Fruit fly (Drosophila melanogaster) whole organism, embryonic: ENCODE measurements around the gene CG10589.
A peak's percentile ranks its signal among the peaks of the same experiment; 100 is the strongest.

ENCODE experiments used
- ATbp ChIP-seq: fragments of 200-800 bp; sonication (Bioruptor generic); optimal IDR thresholded peaks from 2 replicates; lab custom pipeline; 2017; ENCODE audit warnings: missing biosample characterization, mild to moderate bottlenecking, missing genetic modification characterization, missing genetic modification reagents
- Bteb2 ChIP-seq: fragments of 200-800 bp; sonication (Bioruptor generic); optimal IDR thresholded peaks from 2 replicates; lab custom pipeline; 2016; ENCODE audit warnings: missing biosample characterization, missing genetic modification characterization
- CG10274 ChIP-seq: fragments of 200-800 bp; sonication (Bioruptor generic); optimal IDR thresholded peaks from 3 replicates; lab custom pipeline; 2017; ENCODE audit warnings: missing biosample characterization, mild to moderate bottlenecking, missing genetic modification characterization
- CG12236 ChIP-seq: fragments of 200-800 bp; sonication (Bioruptor generic); optimal IDR thresholded peaks from 2 replicates; lab custom pipeline; 2016; ENCODE audit warnings: missing biosample characterization, missing genetic modification characterization
- CG12299 ChIP-seq: fragments of 200-800 bp; sonication (Bioruptor generic); optimal IDR thresholded peaks from 2 replicates; lab custom pipeline; 2018; ENCODE audit warnings: missing biosample characterization, mild to moderate bottlenecking, missing genetic modification characterization
- CG14710 ChIP-seq: fragments of 200-800 bp; sonication (Bioruptor generic); optimal IDR thresholded peaks from 3 replicates; lab custom pipeline; 2019; ENCODE audit warnings: missing biosample characterization, mild to moderate bottlenecking, missing genetic modification characterization, moderate library complexity
- CG1529 ChIP-seq: fragments of 200-800 bp; sonication (Bioruptor generic); optimal IDR thresholded peaks from 3 replicates; lab custom pipeline; 2018; ENCODE audit warnings: missing biosample characterization, missing genetic modification characterization
- CG15601 ChIP-seq: fragments of 200-800 bp; sonication (Bioruptor generic); optimal IDR thresholded peaks from 3 replicates; lab custom pipeline; 2019; ENCODE audit warnings: missing biosample characterization, mild to moderate bottlenecking, missing genetic modification characterization, moderate library complexity
- CG1603 ChIP-seq: fragments of 200-800 bp; sonication (Bioruptor generic); optimal IDR thresholded peaks from 2 replicates; lab custom pipeline; 2019; ENCODE audit warnings: missing biosample characterization, mild to moderate bottlenecking, missing genetic modification characterization, moderate library complexity
- CG1647 ChIP-seq: fragments of 200-800 bp; sonication (Bioruptor generic); optimal IDR thresholded peaks from 3 replicates; lab custom pipeline; 2016; ENCODE audit warnings: missing biosample characterization, missing genetic modification characterization
- CG17802 ChIP-seq: fragments of 200-800 bp; sonication (Bioruptor generic); optimal IDR thresholded peaks from 2 replicates; lab custom pipeline; 2018; ENCODE audit warnings: missing biosample characterization, mild to moderate bottlenecking, missing genetic modification characterization, moderate library complexity
- CG18262 ChIP-seq: fragments of 200-800 bp; optimal IDR thresholded peaks from 3 replicates; lab custom pipeline; 2019; ENCODE audit warnings: missing biosample characterization, mild to moderate bottlenecking, missing genetic modification characterization, moderate library complexity
- CG2116 ChIP-seq: fragments of 200-800 bp; sonication (Bioruptor generic); optimal IDR thresholded peaks from 3 replicates; lab custom pipeline; 2018; ENCODE audit warnings: missing biosample characterization, mild to moderate bottlenecking, missing genetic modification characterization
- CG2678 ChIP-seq: fragments of 200-800 bp; sonication (Bioruptor generic); optimal IDR thresholded peaks from 3 replicates; lab custom pipeline; 2019; ENCODE audit warnings: missing biosample characterization, mild to moderate bottlenecking, missing genetic modification characterization, moderate library complexity
- CG31388 ChIP-seq: fragments of 200-800 bp; sonication (Bioruptor generic); optimal IDR thresholded peaks from 2 replicates; lab custom pipeline; 2016; ENCODE audit warnings: missing biosample characterization, missing genetic modification characterization
- CG32772 ChIP-seq: fragments of 200-800 bp; sonication (Bioruptor generic); IDR thresholded peaks from 2 replicates; pipeline ENCODE4 v1.3.6; 2022; ENCODE audit warnings: missing biosample characterization, missing genetic modification characterization
- CG33213 ChIP-seq: fragments of 200-800 bp; sonication (Bioruptor generic); optimal IDR thresholded peaks from 3 replicates; lab custom pipeline; 2016; ENCODE audit warnings: missing biosample characterization, missing genetic modification characterization
- CG33557 ChIP-seq: fragments of 200-800 bp; sonication (Bioruptor generic); optimal IDR thresholded peaks from 2 replicates; lab custom pipeline; 2019; ENCODE audit warnings: missing biosample characterization, mild to moderate bottlenecking, missing genetic modification characterization, moderate library complexity
- CG4617 ChIP-seq: fragments of 200-800 bp; sonication (Bioruptor generic); optimal IDR thresholded peaks from 3 replicates; lab custom pipeline; 2016; ENCODE audit warnings: missing biosample characterization, missing genetic modification characterization, borderline replicate concordance
- CG4730 ChIP-seq: fragments of 200-800 bp; sonication (Bioruptor generic); IDR thresholded peaks from 2 replicates; pipeline ENCODE4 v1.3.6; 2022; ENCODE audit warnings: missing biosample characterization, missing genetic modification characterization
- CG4854 ChIP-seq: fragments of 200-800 bp; sonication (Bioruptor generic); optimal IDR thresholded peaks from 2 replicates; lab custom pipeline; 2016; ENCODE audit warnings: missing biosample characterization, missing genetic modification characterization, inconsistent platforms
- CG6254 ChIP-seq: fragments of 200-800 bp; sonication (Bioruptor generic); optimal IDR thresholded peaks from 3 replicates; lab custom pipeline; 2017; ENCODE audit warnings: mild to moderate bottlenecking, missing biosample characterization, missing genetic modification reagents, missing genetic modification characterization
- CG6791 ChIP-seq: fragments of 200-800 bp; sonication (Bioruptor generic); IDR thresholded peaks from 3 replicates; pipeline ENCODE4 v1.3.6; 2022; ENCODE audit warnings: missing biosample characterization, missing genetic modification characterization; ENCODE audit not compliant: partially characterized antibody
- CG7839 ChIP-seq: fragments of 200-800 bp; sonication (Bioruptor generic); optimal IDR thresholded peaks from 3 replicates; lab custom pipeline; 2018; ENCODE audit warnings: missing biosample characterization, mild to moderate bottlenecking, missing genetic modification characterization, moderate library complexity
- CG8924 ChIP-seq: fragments of 200-800 bp; optimal IDR thresholded peaks from 3 replicates; lab custom pipeline; 2019; ENCODE audit warnings: missing biosample characterization, mild to moderate bottlenecking, missing genetic modification characterization, moderate library complexity
- CTCF ChIP-seq: fragments of 200-800 bp; sonication (Bioruptor generic); optimal IDR thresholded peaks from 2 replicates; lab custom pipeline; 2017; ENCODE audit warnings: missing biosample characterization, mild to moderate bottlenecking, missing genetic modification characterization, moderate library complexity
- CrebB ChIP-seq: fragments of 200-800 bp; sonication (Bioruptor generic); optimal IDR thresholded peaks from 3 replicates; lab custom pipeline; 2018; ENCODE audit warnings: missing biosample characterization, mild to moderate bottlenecking, missing genetic modification characterization
- Dek ChIP-seq: fragments of 200-800 bp; sonication (Bioruptor generic); optimal IDR thresholded peaks from 3 replicates; lab custom pipeline; 2019; ENCODE audit warnings: missing biosample characterization, mild to moderate bottlenecking, missing genetic modification characterization, moderate library complexity
- HHEX ChIP-seq: fragments of 200-800 bp; sonication (Bioruptor generic); optimal IDR thresholded peaks from 3 replicates; lab custom pipeline; 2017; ENCODE audit warnings: missing biosample characterization, mild to moderate bottlenecking, missing genetic modification characterization, missing genetic modification reagents
- HLH3B ChIP-seq: fragments of 200-800 bp; sonication (Bioruptor generic); IDR thresholded peaks from 2 replicates; pipeline ENCODE4 v1.3.6; 2022; ENCODE audit warnings: missing biosample characterization, missing genetic modification characterization
- Hmr ChIP-seq: fragments of 200-800 bp; sonication (Bioruptor generic); optimal IDR thresholded peaks from 3 replicates; lab custom pipeline; 2017; ENCODE audit warnings: mild to moderate bottlenecking, missing biosample characterization, missing genetic modification reagents, missing genetic modification characterization
- Myb ChIP-seq: fragments of 200-800 bp; sonication (Bioruptor generic); optimal IDR thresholded peaks from 2 replicates; lab custom pipeline; 2016; ENCODE audit warnings: missing biosample characterization, missing genetic modification characterization
- NfI ChIP-seq: fragments of 200-800 bp; sonication (Bioruptor generic); optimal IDR thresholded peaks from 3 replicates; lab custom pipeline; 2018; ENCODE audit warnings: missing biosample characterization, mild to moderate bottlenecking, missing genetic modification characterization, moderate library complexity
- Oaz ChIP-seq: fragments of 200-800 bp; sonication (Bioruptor generic); IDR thresholded peaks from 2 replicates; pipeline ENCODE4 v1.3.6; 2022; ENCODE audit warnings: missing biosample characterization, missing genetic modification characterization
- Xrp1 ChIP-seq: fragments of 200-800 bp; sonication (Bioruptor generic); IDR thresholded peaks from 2 replicates; pipeline ENCODE4 v1.3.6; 2022; ENCODE audit warnings: missing biosample characterization, missing genetic modification characterization
- al ChIP-seq: fragments of 200-800 bp; sonication (Bioruptor generic); IDR thresholded peaks from 2 replicates; pipeline ENCODE4 v1.3.6; 2022; ENCODE audit warnings: missing biosample characterization, missing genetic modification characterization
- ara ChIP-seq: fragments of 200-800 bp; sonication (Bioruptor generic); IDR thresholded peaks from 2 replicates; pipeline ENCODE4 v1.3.6; 2022; ENCODE audit warnings: missing biosample characterization, missing genetic modification characterization
- dmrt11E ChIP-seq: fragments of 200-800 bp; sonication (Bioruptor generic); optimal IDR thresholded peaks from 3 replicates; lab custom pipeline; 2018; ENCODE audit warnings: missing biosample characterization, mild to moderate bottlenecking, missing genetic modification characterization, moderate library complexity
- dmrt99B ChIP-seq: fragments of 200-800 bp; sonication (Bioruptor generic); optimal IDR thresholded peaks from 2 replicates; lab custom pipeline; 2018; ENCODE audit warnings: missing biosample characterization, mild to moderate bottlenecking, missing genetic modification characterization, moderate library complexity
- gt ChIP-seq: fragments of 200-800 bp; sonication (Bioruptor generic); IDR thresholded peaks from 2 replicates; pipeline ENCODE4 v1.3.6; 2022; ENCODE audit warnings: missing biosample characterization, missing genetic modification characterization
- hb ChIP-seq: fragments of 200-800 bp; sonication (Bioruptor generic); IDR thresholded peaks from 3 replicates; pipeline ENCODE4 v1.3.6; 2022; ENCODE audit warnings: missing biosample characterization, missing genetic modification characterization; ENCODE audit not compliant: partially characterized antibody
- lilli ChIP-seq: fragments of 200-800 bp; sonication (Bioruptor generic); optimal IDR thresholded peaks from 3 replicates; lab custom pipeline; 2016; ENCODE audit warnings: missing biosample characterization, missing genetic modification characterization
- nerfin-1 ChIP-seq: fragments of 200-800 bp; sonication (Bioruptor generic); optimal IDR thresholded peaks from 3 replicates; lab custom pipeline; 2019; ENCODE audit warnings: missing biosample characterization, mild to moderate bottlenecking, missing genetic modification characterization, moderate library complexity
- oc ChIP-seq: fragments of 200-800 bp; sonication (Bioruptor generic); optimal IDR thresholded peaks from 2 replicates; lab custom pipeline; 2018; ENCODE audit warnings: missing biosample characterization, mild to moderate bottlenecking, missing genetic modification characterization, moderate library complexity
- p53 ChIP-seq: fragments of 200-800 bp; sonication (Bioruptor generic); optimal IDR thresholded peaks from 2 replicates; lab custom pipeline; 2016; ENCODE audit warnings: missing biosample characterization, missing genetic modification characterization
- peb ChIP-seq: fragments of 200-800 bp; sonication (Bioruptor generic); IDR thresholded peaks from 2 replicates; pipeline ENCODE4 v1.3.6; 2022; ENCODE audit warnings: missing biosample characterization, missing genetic modification characterization
- repo ChIP-seq: fragments of 200-800 bp; sonication (Bioruptor generic); optimal IDR thresholded peaks from 2 replicates; lab custom pipeline; 2016; ENCODE audit warnings: missing biosample characterization, missing genetic modification characterization
- sens-2 ChIP-seq: fragments of 200-800 bp; sonication (Bioruptor generic); IDR thresholded peaks from 2 replicates; pipeline ENCODE4 v1.3.6; 2022; ENCODE audit warnings: missing biosample characterization, missing genetic modification characterization
- tio ChIP-seq: fragments of 200-800 bp; sonication (Bioruptor generic); optimal IDR thresholded peaks from 2 replicates; lab custom pipeline; 2017; ENCODE audit warnings: missing biosample characterization, missing genetic modification characterization, inconsistent platforms
- vfl ChIP-seq: fragments of 200-800 bp; sonication (Bioruptor generic); optimal IDR thresholded peaks from 2 replicates; lab custom pipeline; 2016; ENCODE audit warnings: missing biosample characterization, missing genetic modification characterization
- zfh1 ChIP-seq: fragments of 200-800 bp; sonication (Bioruptor generic); IDR thresholded peaks from 3 replicates; pipeline ENCODE4 v1.3.6; 2022; ENCODE audit warnings: missing biosample characterization, missing genetic modification characterization

CG10589 gene

DNA sequence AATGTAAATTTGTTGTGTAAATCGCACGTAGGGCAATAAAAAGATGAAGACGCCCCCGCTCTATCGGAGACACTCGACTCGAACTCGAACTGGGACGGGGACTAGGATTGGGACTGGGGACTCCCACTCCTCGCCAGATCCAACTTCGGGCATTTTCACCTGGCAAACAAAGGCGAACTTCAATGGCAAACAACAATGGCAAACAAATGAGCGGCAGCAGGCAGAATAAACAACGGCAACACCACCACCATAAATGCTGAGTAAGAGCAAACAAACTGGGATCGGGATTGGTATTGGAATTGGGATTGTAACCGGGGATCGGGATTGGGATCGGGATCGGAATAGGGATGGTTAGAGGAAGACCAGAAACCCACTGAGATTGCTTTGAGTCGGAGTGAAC, 16.6 kb downstream of the CG10589 start (continued):
- no peak for TF ChIP-seq CG1647 (GFP tag; lab: Kevin White, UChicago)
- TF ChIP-seq CG4617 = no peak
- TF ChIP-seq repo (GFP tag; lab: Kevin White, UChicago) = peak; percentile 5
- no peak for TF ChIP-seq tio
- TF ChIP-seq hb = no peak
- TF ChIP-seq CG4854 = no peak
- no peak for TF ChIP-seq CG4730
- peak; percentile 67 for TF ChIP-seq Xrp1 (GFP tag; lab: Robert Waterston, UW)
- TF ChIP-seq CG8924 (tag; lab: Kevin White, UChicago) = peak; percentile 43
- no peak for TF ChIP-seq CG31388 (GFP tag; lab: Kevin White, UChicago)
- no peak for TF ChIP-seq nerfin-1 (tag; lab: Kevin White, UChicago)
- peak; percentile 43 for TF ChIP-seq CG2678 (tag; lab: Kevin White, UChicago)
- TF ChIP-seq CrebB (tag; lab: Kevin White, UChicago) = peak; percentile 56
- no peak for TF ChIP-seq CG33213 (GFP tag; lab: Kevin White, UChicago)
- TF ChIP-seq CG18262 (tag; lab: Kevin White, UChicago) = peak; percentile 33
- TF ChIP-seq dmrt11E (tag; lab: Kevin White, UChicago) = peak; percentile 53
- peak; percentile 66 for TF ChIP-seq CG1603 (tag; lab: Kevin White, UChicago)
- TF ChIP-seq CG1529 (GFP tag; lab: Kevin White, UChicago) = no peak
- TF ChIP-seq p53 = no peak
- TF ChIP-seq CG12299 = no peak
- TF ChIP-seq Dek (tag; lab: Kevin White, UChicago) = no peak
- no peak for TF ChIP-seq CG17802 (tag; lab: Kevin White, UChicago)
- TF ChIP-seq gt (GFP tag; lab: Robert Waterston, UW) = no peak
- no peak for TF ChIP-seq CG32772 (GFP tag; lab: Robert Waterston, UW)
- TF ChIP-seq CG15601 (tag; lab: Kevin White, UChicago) = peak; percentile 47
- no peak for TF ChIP-seq CG6791 (GFP tag; lab: Robert Waterston, UW)
- TF ChIP-seq Oaz (GFP tag; lab: Robert Waterston, UW) = no peak
- no peak for TF ChIP-seq oc
- TF ChIP-seq CG14710 (tag; lab: Kevin White, UChicago) = peak; percentile 55
- TF ChIP-seq lilli (GFP tag; lab: Kevin White, UChicago) = no peak
- no peak for TF ChIP-seq CG10274
- no peak for TF ChIP-seq NfI (GFP tag; lab: Kevin White, UChicago)
- peak; percentile 27 for TF ChIP-seq HHEX
- peak; percentile 63 for TF ChIP-seq CG12236
- TF ChIP-seq ara = peak; percentile 43; the same call in 1 of the 2 replicates
- TF ChIP-seq CTCF (GFP tag; lab: Kevin White, UChicago) = no peak
- no peak for TF ChIP-seq Bteb2
- peak; percentile 29; the same call in 1 of the 2 replicates for TF ChIP-seq HLH3B (GFP tag; lab: Robert Waterston, UW)
- TF ChIP-seq peb (GFP tag; lab: Robert Waterston, UW) = no peak
- TF ChIP-seq CG6254 (GFP tag; lab: Kevin White, UChicago) = peak; percentile 21
- peak; percentile 5 for TF ChIP-seq dmrt99B (tag; lab: Kevin White, UChicago)
- TF ChIP-seq al (GFP tag; lab: Robert Waterston, UW) = no peak
- TF ChIP-seq vfl (GFP tag; lab: Kevin White, UChicago) = no peak
- TF ChIP-seq CG2116 (GFP tag; lab: Kevin White, UChicago) = peak; percentile 22
- TF ChIP-seq sens-2 (GFP tag; lab: Robert Waterston, UW) = 0 out of 2 replicates have a peak, but pooled peaks have one; percentile 32
- TF ChIP-seq zfh1 = peak; percentile 59; the same call in 2 of the 3 replicates
- no peak for TF ChIP-seq Hmr (GFP tag; lab: Kevin White, UChicago)
- TF ChIP-seq CG7839 (tag; lab: Kevin White, UChicago) = no peak
- TF ChIP-seq Myb (GFP tag; lab: Kevin White, UChicago) = no peak
- TF ChIP-seq CG33557 = peak; percentile 73
- peak; percentile 70 for TF ChIP-seq ATbp
